Fruit fly (Drosophila melanogaster): Measurements from ENCODE around the gene ttk.

Gene ttk

dm6 chr3R:31721958-31722357 is 8.3 kb downstream of the ttk start (continued):
- TF ChIP-seq Myb (GFP tag; optimal IDR thresholded peaks at IDR 0.05) (no peak), chinmo (GFP tag; IDR thresholded peaks at IDR 0.05; ENCODE audit: partially characterized antibody) (peak; percentile 77; the same call in 1 of the 4 replicates), tup (GFP tag; optimal IDR thresholded peaks at IDR 0.05) (no peak), Spps (tag; optimal IDR thresholded peaks at IDR 0.05) (no peak), CG4707 (GFP tag; optimal IDR thresholded peaks at IDR 0.05) (no peak), otp (GFP tag; IDR thresholded peaks at IDR 0.05) (no peak), PHDP (tag; optimal IDR thresholded peaks at IDR 0.05) (peak; percentile 13), Hr51 (GFP tag; optimal IDR thresholded peaks at IDR 0.05) (no peak), CG17912 (GFP tag; optimal IDR thresholded peaks at IDR 0.05) (no peak), grn (GFP tag; optimal IDR thresholded peaks at IDR 0.05) (no peak), ken (GFP tag; IDR thresholded peaks at IDR 0.05) (no peak), sima (GFP tag; optimal IDR thresholded peaks at IDR 0.05) (no peak), CG10431 (GFP tag; optimal IDR thresholded peaks at IDR 0.05) (peak; percentile 28), CG3407 (GFP tag; optimal IDR thresholded peaks at IDR 0.05) (peak; percentile 13), CG18599 (GFP tag; optimal IDR thresholded peaks at IDR 0.05) (peak; percentile 8), CG1024 (GFP tag; IDR thresholded peaks at IDR 0.05) (no peak), yki (optimal IDR thresholded peaks at IDR 0.05) (no peak), CG10274 (GFP tag; optimal IDR thresholded peaks at IDR 0.05) (no peak), HmgZ (tag; optimal IDR thresholded peaks at IDR 0.05) (peak; percentile 27), CG7963 (GFP tag; IDR thresholded peaks at IDR 0.05; ENCODE audit: partially characterized antibody) (no peak), Trl (optimal IDR thresholded peaks at IDR 0.05) (peak; percentile 48 to 57), Trl (GFP tag; optimal IDR thresholded peaks at IDR 0.05) (no peak), peb (GFP tag; IDR thresholded peaks at IDR 0.05) (no peak), CG32532 (GFP tag; IDR thresholded peaks at IDR 0.05) (peak; percentile 29; the same call in 1 of the 2 replicates), tin (GFP tag; optimal IDR thresholded peaks at IDR 0.05) (no peak), YL-1 (GFP tag; optimal IDR thresholded peaks at IDR 0.05) (no peak), Hmr (GFP tag; optimal IDR thresholded peaks at IDR 0.05) (peak; percentile 41), CG8290 (GFP tag; optimal IDR thresholded peaks at IDR 0.05) (no peak), CG8290 (tag; optimal IDR thresholded peaks at IDR 0.05) (peak in 1 of 2 experiments; percentile 43), CG13894 (tag; optimal IDR thresholded peaks at IDR 0.05) (peak; percentile 72), sd (tag; optimal IDR thresholded peaks at IDR 0.05) (peak; percentile 54), CG12659 (GFP tag; optimal IDR thresholded peaks at IDR 0.05) (peak; percentile 16), CG14710 (tag; optimal IDR thresholded peaks at IDR 0.05) (no peak), so (GFP tag; IDR thresholded peaks at IDR 0.05) (peak; percentile 52; the same call in 1 of the 3 replicates), D19B (GFP tag; optimal IDR thresholded peaks at IDR 0.05) (no peak), Nf-YB (GFP tag; optimal IDR thresholded peaks at IDR 0.05) (no peak), ato (GFP tag; IDR thresholded peaks at IDR 0.05; ENCODE audit: partially characterized antibody) (no peak), CG13775 (GFP tag; optimal IDR thresholded peaks at IDR 0.05) (no peak), Drgx (GFP tag; IDR thresholded peaks at IDR 0.05) (no peak), CG2678 (tag; optimal IDR thresholded peaks at IDR 0.05) (peak; percentile 33), pan (optimal IDR thresholded peaks at IDR 0.05) (no peak), pan (GFP tag; optimal IDR thresholded peaks at IDR 0.05 in 1 of 2, IDR thresholded peaks at IDR 0.05 in 1 of 2) (peak in 1 of 2 experiments; percentile 33), CoRest (tag; optimal IDR thresholded peaks at IDR 0.05) (peak; percentile 14), MBD-R2 (GFP tag; IDR thresholded peaks at IDR 0.05) (peak; percentile 26; the same call in 1 of the 2 replicates), cwo (GFP tag; optimal IDR thresholded peaks at IDR 0.05) (peak; percentile 31), sob (GFP tag; IDR thresholded peaks at IDR 0.05) (0 out of 2 replicates have a peak, but pooled peaks have one; percentile 23), p53 (GFP tag; optimal IDR thresholded peaks at IDR 0.05) (no peak), CG14860 (GFP tag; IDR thresholded peaks at IDR 0.05; ENCODE audit: partially characterized antibody) (0 out of 3 replicates have a peak, but pooled peaks have one; percentile 28), Tbp (GFP tag; optimal IDR thresholded peaks at IDR 0.05) (no peak), row (GFP tag; IDR thresholded peaks at IDR 0.05) (0 out of 3 replicates have a peak, but pooled peaks have one; percentile 6), amos (GFP tag; IDR thresholded peaks at IDR 0.05; ENCODE audit: partially characterized antibody) (peak; percentile 4; the same call in 1 of the 2 replicates)

Measured in whole organism, embryonic.